Worm (Caenorhabditis elegans) whole organism, midembryonic: ENCODE data around the gene btb-12.

Source experiments
- T22C8.4 ChIP-seq: fragments of 200-800 bp; sonication (Bioruptor generic); IDR thresholded peaks from 2 replicates; pipeline ENCODE4 v1.3.6; 2022; ENCODE audit warnings: missing genetic modification characterization, missing compliant biosample characterization
- cog-1 ChIP-seq: sonication (generic microtip); optimal IDR thresholded peaks from 2 replicates; lab custom pipeline; 2016; ENCODE audit warnings: missing genetic modification characterization, missing compliant biosample characterization
- flt-1 ChIP-seq: fragments of 200-800 bp; sonication (Bioruptor generic); IDR thresholded peaks from 2 replicates; pipeline ENCODE4 v1.3.6; 2022; ENCODE audit warnings: missing genetic modification characterization, missing compliant biosample characterization
- klf-2 ChIP-seq: fragments of 200-800 bp; sonication (Bioruptor generic); conservative IDR thresholded peaks from 2 replicates; pipeline ENCODE4 v1.3.6; 2022; ENCODE audit warnings: missing genetic modification reagents, missing genetic modification characterization, missing compliant biosample characterization
- med-1 ChIP-seq: sonication (generic microtip); optimal IDR thresholded peaks from 2 replicates; lab custom pipeline; 2017; ENCODE audit warnings: missing genetic modification characterization, mild to moderate bottlenecking, missing compliant biosample characterization, antibody characterized with exemption, missing genetic modification reagents; ENCODE audit not compliant: insufficient read depth
- ref-1 ChIP-seq: fragments of 200-800 bp; sonication (Bioruptor generic); conservative IDR thresholded peaks from 2 replicates; pipeline ENCODE4 v1.3.6; 2022; ENCODE audit warnings: missing genetic modification reagents, missing genetic modification characterization, missing compliant biosample characterization
- tab-1 ChIP-seq: fragments of 200-800 bp; sonication (Bioruptor generic); IDR thresholded peaks from 2 replicates; pipeline ENCODE4 v1.3.6; 2022; ENCODE audit warnings: missing genetic modification characterization, missing compliant biosample characterization
- ztf-23 ChIP-seq: fragments of 200-800 bp; sonication (Bioruptor generic); IDR thresholded peaks from 2 replicates; pipeline ENCODE4 v1.3.6; 2022; ENCODE audit warnings: missing genetic modification reagents, missing genetic modification characterization, missing compliant biosample characterization
- ztf-29 ChIP-seq: fragments of 200-800 bp; sonication (Bioruptor generic); IDR thresholded peaks from 2 replicates; pipeline ENCODE4 v1.3.6; 2022; ENCODE audit warnings: missing genetic modification reagents, missing genetic modification characterization, missing compliant biosample characterization

Gene btb-12

DNA sequence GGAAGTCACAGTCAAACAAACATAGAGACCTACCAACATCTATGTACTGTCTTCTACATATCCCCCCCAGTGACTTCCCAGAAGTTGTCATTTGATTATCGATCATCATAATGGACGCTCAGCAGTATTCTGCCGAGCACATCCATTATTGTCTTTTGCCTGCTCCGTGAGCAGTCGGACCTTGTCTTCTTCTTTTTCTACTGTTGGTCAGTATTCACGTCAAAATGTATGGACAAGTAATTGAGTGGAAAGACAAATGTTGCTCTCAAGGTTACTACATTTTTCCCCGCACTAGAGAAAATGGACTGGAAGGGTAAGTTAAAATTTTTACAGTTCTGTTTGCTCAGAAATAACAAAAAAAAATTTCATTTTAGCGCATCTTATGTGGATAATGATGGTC is at the start of gene btb-12:
btb-12 (plus strand) TSS at position 301 of the 400 bp plus-strand sequence.
- TF ChIP-seq T22C8.4 (GFP tag; lab: Robert Waterston, UW) (no peak), tab-1 (GFP tag; lab: Robert Waterston, UW) (no peak), ztf-23 (GFP tag; lab: Robert Waterston, UW) (no peak), flt-1 (GFP tag; lab: Robert Waterston, UW) (no peak), ref-1 (no peak), cog-1 (tag; lab: Kevin White, UChicago) (no peak), klf-2 (GFP tag; lab: Robert Waterston, UW) (no peak), med-1 (GFP tag; lab: Kevin White, UChicago) (no peak), ztf-29 (no peak)

DNA sequence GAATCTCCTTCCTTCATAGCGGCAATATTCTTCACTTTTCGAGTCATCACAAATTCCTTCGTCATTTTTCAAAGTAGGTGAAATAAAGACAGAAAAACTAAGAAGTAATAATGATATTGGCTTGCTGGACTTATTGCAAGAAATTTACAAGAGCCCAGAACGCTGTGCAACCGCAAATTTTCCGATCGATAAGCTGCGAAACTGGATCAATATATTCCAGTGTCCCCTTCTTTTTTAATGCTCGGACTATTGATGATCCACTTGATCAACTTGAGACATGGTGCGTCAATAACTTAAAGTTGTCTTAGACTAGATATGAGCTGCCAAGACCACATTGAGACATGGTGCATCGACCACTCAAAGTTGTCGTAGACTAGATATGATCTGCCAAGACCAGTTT is 48.9 kb upstream of the btb-12 start, which contains the start of gene bath-33:
bath-33 (minus strand) TSS at position 101 of the 400 bp plus-strand sequence.
- TF ChIP-seq ztf-29 (no peak), klf-2 (GFP tag; lab: Robert Waterston, UW) (no peak), flt-1 (GFP tag; lab: Robert Waterston, UW) (no peak), cog-1 (tag; lab: Kevin White, UChicago) (no peak), ztf-23 (GFP tag; lab: Robert Waterston, UW) (no peak), T22C8.4 (GFP tag; lab: Robert Waterston, UW) (no peak), ref-1 (no peak), tab-1 (GFP tag; lab: Robert Waterston, UW) (no peak), med-1 (GFP tag; lab: Kevin White, UChicago) (no peak)

DNA sequence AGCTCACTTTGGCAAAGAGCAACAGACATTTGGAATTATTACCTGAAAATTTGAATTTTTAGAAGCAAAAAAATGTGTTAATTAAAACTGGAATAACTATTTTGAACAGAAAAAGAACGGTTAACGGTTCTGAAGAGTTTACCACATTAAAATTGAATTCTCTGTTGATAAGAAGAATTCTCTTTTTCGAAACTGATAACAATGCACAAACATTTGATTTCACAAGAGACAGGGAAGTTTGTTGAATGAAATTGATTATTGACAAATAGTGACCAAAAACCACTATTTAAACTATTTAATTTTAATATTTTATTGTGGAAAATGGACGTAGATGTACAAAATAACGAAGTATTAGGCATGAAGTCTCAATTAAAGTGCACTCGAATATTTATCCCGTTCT is 47.4 kb upstream of the btb-12 start:
- TF ChIP-seq tab-1 (GFP tag; lab: Robert Waterston, UW) (no peak), flt-1 (GFP tag; lab: Robert Waterston, UW) (no peak), ztf-29 (no peak)

DNA sequence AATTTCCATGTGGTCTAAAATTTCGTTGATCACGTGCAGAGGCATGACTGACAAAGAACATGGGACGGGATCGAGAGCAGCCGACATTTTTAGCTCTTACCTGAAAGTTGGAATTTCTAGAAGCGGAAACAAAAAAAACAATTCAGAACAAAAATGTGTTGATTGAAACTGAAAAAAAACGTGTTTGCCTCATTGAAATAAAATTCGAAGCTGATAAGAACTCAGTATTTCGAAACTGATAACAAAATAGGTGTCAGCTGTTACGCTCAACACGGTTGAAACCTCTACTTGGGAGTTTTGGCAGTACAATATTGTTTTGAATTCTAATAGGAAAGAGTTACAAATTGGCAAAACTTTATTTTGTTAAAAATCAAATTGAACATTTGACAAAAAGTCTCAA is 46.1 kb upstream of the btb-12 start:
- TF ChIP-seq flt-1 (GFP tag; lab: Robert Waterston, UW) (no peak), T22C8.4 (GFP tag; lab: Robert Waterston, UW) (no peak), ztf-23 (GFP tag; lab: Robert Waterston, UW) (no peak), med-1 (GFP tag; lab: Kevin White, UChicago) (no peak), tab-1 (GFP tag; lab: Robert Waterston, UW) (no peak), cog-1 (tag; lab: Kevin White, UChicago) (no peak), ref-1 (no peak), ztf-29 (no peak), klf-2 (GFP tag; lab: Robert Waterston, UW) (no peak)

DNA sequence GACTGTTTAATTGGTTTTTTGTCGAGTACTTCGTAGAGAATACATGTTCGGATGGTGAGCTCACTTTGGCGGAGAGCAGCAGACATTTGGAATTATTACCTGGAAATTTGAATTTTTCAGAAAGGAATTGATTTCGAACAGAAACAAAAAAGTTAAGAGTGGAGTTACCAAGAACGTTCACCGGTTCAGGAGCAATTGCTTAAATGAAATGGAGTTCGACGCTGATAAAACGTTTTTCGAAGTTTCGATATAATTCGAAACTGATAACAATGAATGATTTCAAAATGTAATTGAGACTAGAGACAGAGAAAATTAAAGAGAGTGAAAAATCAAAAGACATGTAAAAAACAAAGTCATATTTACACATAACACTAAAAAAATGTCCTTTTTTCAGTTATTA is 44.4 kb upstream of the btb-12 start, which contains the start of gene fbxa-163:
fbxa-163 (minus strand) TSS at position 101 of the 400 bp plus-strand sequence.
- TF ChIP-seq med-1 (GFP tag; lab: Kevin White, UChicago) (no peak), flt-1 (GFP tag; lab: Robert Waterston, UW) (no peak), klf-2 (GFP tag; lab: Robert Waterston, UW) (no peak), cog-1 (tag; lab: Kevin White, UChicago) (no peak), ref-1 (no peak), ztf-29 (no peak), ztf-23 (GFP tag; lab: Robert Waterston, UW) (no peak), T22C8.4 (GFP tag; lab: Robert Waterston, UW) (no peak), tab-1 (GFP tag; lab: Robert Waterston, UW) (no peak)

DNA sequence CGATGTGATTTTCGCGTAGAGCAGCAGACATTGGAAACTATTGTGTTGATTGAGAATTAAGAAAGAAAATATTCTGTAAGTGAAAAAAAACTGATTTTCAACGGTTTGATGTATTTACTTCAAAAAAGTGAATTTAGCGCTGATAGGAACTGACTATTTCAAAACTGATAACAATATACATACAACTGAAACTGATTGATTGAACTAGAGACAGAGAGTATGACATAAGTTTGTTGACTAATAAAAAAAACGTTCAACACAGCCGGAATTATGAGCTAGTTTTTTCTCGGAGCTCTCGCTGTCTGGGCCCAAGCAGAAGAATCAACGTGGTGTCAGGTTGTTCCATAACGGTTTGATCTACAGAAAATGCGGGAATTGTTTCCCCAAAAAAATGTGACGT is 41.0 kb upstream of the btb-12 start, which contains the start of gene fbxa-164:
fbxa-164 (minus strand) TSS at position 101 of the 400 bp plus-strand sequence.
- TF ChIP-seq T22C8.4 (GFP tag; lab: Robert Waterston, UW) = no peak
- no peak for TF ChIP-seq flt-1 (GFP tag; lab: Robert Waterston, UW)
- no peak for TF ChIP-seq med-1 (GFP tag; lab: Kevin White, UChicago)
- TF ChIP-seq ztf-29 = no peak
- TF ChIP-seq ref-1 = no peak
- TF ChIP-seq cog-1 (tag; lab: Kevin White, UChicago) = no peak
- TF ChIP-seq klf-2 (GFP tag; lab: Robert Waterston, UW) = no peak
- no peak for TF ChIP-seq ztf-23 (GFP tag; lab: Robert Waterston, UW)
- no peak for TF ChIP-seq tab-1 (GFP tag; lab: Robert Waterston, UW)

DNA sequence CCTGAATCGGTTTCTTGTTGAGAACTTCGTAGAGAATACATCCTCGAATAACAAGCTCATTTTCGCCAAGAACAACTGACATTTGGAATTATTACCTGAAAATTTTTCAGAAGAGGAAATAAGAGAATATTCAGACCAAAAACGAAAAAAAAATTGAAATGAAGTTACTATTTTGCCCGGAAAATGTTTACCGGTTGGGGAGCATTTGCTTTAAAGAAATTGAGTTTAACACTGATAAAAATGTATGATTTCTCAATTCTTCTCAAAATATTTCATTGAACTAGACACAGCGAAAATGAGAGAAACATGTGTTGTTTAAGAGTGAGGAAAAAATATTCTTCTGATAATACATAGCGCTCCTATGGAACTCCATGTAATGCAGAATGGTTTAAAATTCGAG is 38.6 kb upstream of the btb-12 start, which contains the start of gene fbxa-165:
fbxa-165 (minus strand) TSS at position 101 of the 400 bp plus-strand sequence.
- no peak for TF ChIP-seq flt-1 (GFP tag; lab: Robert Waterston, UW)
- no peak for TF ChIP-seq med-1 (GFP tag; lab: Kevin White, UChicago)
- no peak for TF ChIP-seq cog-1 (tag; lab: Kevin White, UChicago)
- TF ChIP-seq T22C8.4 (GFP tag; lab: Robert Waterston, UW) = no peak
- no peak for TF ChIP-seq tab-1 (GFP tag; lab: Robert Waterston, UW)
- TF ChIP-seq ztf-23 (GFP tag; lab: Robert Waterston, UW) = no peak
- no peak for TF ChIP-seq ref-1
- TF ChIP-seq klf-2 (GFP tag; lab: Robert Waterston, UW) = no peak
- TF ChIP-seq ztf-29 = no peak

DNA sequence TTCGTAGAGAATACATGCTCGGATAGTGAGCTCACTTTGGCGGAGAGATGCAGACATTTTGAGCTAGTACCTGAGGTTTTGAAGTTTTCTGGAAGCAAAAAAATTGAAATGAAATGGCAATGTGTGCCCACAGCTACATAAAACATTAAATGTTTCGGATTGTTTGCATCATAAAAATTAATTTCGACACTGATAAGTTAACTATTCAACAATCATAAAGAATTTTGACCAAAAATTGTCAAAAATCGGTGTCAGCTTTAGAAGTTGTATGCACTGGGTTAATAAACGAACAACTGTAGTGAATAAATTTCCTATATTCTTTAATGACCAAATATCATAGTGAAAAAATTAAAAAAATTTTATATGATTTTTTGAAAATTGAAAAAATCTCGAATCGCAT is 36.1 kb upstream of the btb-12 start, which contains the start of gene fbxa-166:
fbxa-166 (minus strand) TSS at position 101 of the 400 bp plus-strand sequence.
- no peak for TF ChIP-seq flt-1 (GFP tag; lab: Robert Waterston, UW)
- no peak for TF ChIP-seq ztf-29
- TF ChIP-seq tab-1 (GFP tag; lab: Robert Waterston, UW) = no peak
- no peak for TF ChIP-seq ref-1
- no peak for TF ChIP-seq med-1 (GFP tag; lab: Kevin White, UChicago)

DNA sequence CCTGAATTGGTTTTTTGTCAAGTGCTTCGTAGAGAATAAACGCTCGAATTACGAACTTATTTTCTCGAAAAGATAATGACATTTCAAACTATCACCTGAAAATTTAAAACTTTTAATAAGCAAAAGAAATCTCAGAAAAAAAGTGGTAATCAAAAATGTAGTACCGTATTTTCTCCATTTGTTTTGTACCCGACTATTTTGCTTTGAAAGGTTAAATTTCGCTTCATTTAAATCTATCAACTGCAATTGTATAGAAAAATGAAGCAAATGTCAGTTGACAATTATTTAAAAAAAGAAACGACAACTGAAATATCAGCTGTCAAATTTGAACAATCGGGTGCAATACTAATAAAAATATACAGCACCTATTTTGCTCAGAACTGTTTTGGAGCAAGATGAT is 33.8 kb upstream of the btb-12 start, which contains the start of gene fbxa-158:
fbxa-158 (minus strand) TSS at position 101 of the 400 bp plus-strand sequence.
- TF ChIP-seq T22C8.4 (GFP tag; lab: Robert Waterston, UW) (no peak), cog-1 (tag; lab: Kevin White, UChicago) (no peak), med-1 (GFP tag; lab: Kevin White, UChicago) (no peak), ztf-23 (GFP tag; lab: Robert Waterston, UW) (no peak), klf-2 (GFP tag; lab: Robert Waterston, UW) (no peak), ref-1 (no peak), tab-1 (GFP tag; lab: Robert Waterston, UW) (no peak), ztf-29 (no peak), flt-1 (GFP tag; lab: Robert Waterston, UW) (no peak)
